Fruit fly (Drosophila melanogaster): Measurements from ENCODE around the gene CG34167.

The CG34167 gene

dm6 chr2L:16003541-16003940 lies at the start of gene CG34167:
CG34167 (minus strand) TSS chr2L:16003641.
- TF ChIP-seq psq (GFP tag; optimal IDR thresholded peaks at IDR 0.05) (no peak), OdsH (GFP tag; optimal IDR thresholded peaks at IDR 0.05) (no peak), foxo (GFP tag; optimal IDR thresholded peaks at IDR 0.05) (no peak), Vsx2 (GFP tag; optimal IDR thresholded peaks at IDR 0.05; ENCODE audit: partially characterized antibody) (no peak), dmrt93B (GFP tag; optimal IDR thresholded peaks at IDR 0.05) (no peak), brk (GFP tag; optimal IDR thresholded peaks at IDR 0.05) (no peak), CrebA (GFP tag; optimal IDR thresholded peaks at IDR 0.05; ENCODE audit: borderline replicate concordance) (no peak), Myc (optimal IDR thresholded peaks at IDR 0.05) (no peak), Jra (GFP tag; optimal IDR thresholded peaks at IDR 0.05) (no peak), Dfd (GFP tag; optimal IDR thresholded peaks at IDR 0.05) (no peak)

dm6 chr2L:16049647-16050046 lies 46.2 kb upstream of the CG34167 start, which contains the start of gene beat-Ia:
beat-Ia (plus strand) TSS chr2L:16049965.
- TF ChIP-seq Myc (optimal IDR thresholded peaks at IDR 0.05) (peak; percentile 64), N (GFP tag; optimal IDR thresholded peaks at IDR 0.05) (peak; percentile 83), Hnf4 (GFP tag; optimal IDR thresholded peaks at IDR 0.05) (no peak)

dm6 chr2L:16042385-16043071 lies 39.1 kb upstream of the CG34167 start:
- TF ChIP-seq Sp1 (GFP tag; optimal IDR thresholded peaks at IDR 0.05) (no peak), fru (GFP tag; optimal IDR thresholded peaks at IDR 0.05) (no peak), tai (GFP tag; optimal IDR thresholded peaks at IDR 0.05) (no peak), ey (GFP tag; optimal IDR thresholded peaks at IDR 0.05) (no peak), CG9705 (GFP tag; optimal IDR thresholded peaks at IDR 0.05) (no peak), br (GFP tag; optimal IDR thresholded peaks at IDR 0.05) (no peak), Hnf4 (GFP tag; optimal IDR thresholded peaks at IDR 0.05) (no peak), sv (GFP tag; optimal IDR thresholded peaks at IDR 0.05) (no peak), Dif (GFP tag; optimal IDR thresholded peaks at IDR 0.05; ENCODE audit: partially characterized antibody) (no peak), CrebA (GFP tag; optimal IDR thresholded peaks at IDR 0.05; ENCODE audit: borderline replicate concordance) (no peak), jim (GFP tag; optimal IDR thresholded peaks at IDR 0.05) (no peak), h (GFP tag; optimal IDR thresholded peaks at IDR 0.05) (no peak)

dm6 chr2L:16041727-16042126 lies 38.3 kb upstream of the CG34167 start, which contains the start of the genes BicC and CG45084:
BicC (plus strand) TSS chr2L:16042047.
CG45084 (plus strand) TSS chr2L:16042047.
- TF ChIP-seq Abd-B (GFP tag; optimal IDR thresholded peaks at IDR 0.05) (no peak), lola (GFP tag; optimal IDR thresholded peaks at IDR 0.05) (no peak), fru (GFP tag; optimal IDR thresholded peaks at IDR 0.05) (no peak), Jra (GFP tag; optimal IDR thresholded peaks at IDR 0.05) (no peak), OdsH (GFP tag; optimal IDR thresholded peaks at IDR 0.05) (no peak), foxo (GFP tag; optimal IDR thresholded peaks at IDR 0.05) (no peak), sage (GFP tag; optimal IDR thresholded peaks at IDR 0.05) (no peak), jim (GFP tag; optimal IDR thresholded peaks at IDR 0.05) (no peak), Mio (GFP tag; optimal IDR thresholded peaks at IDR 0.05) (no peak), rgr (GFP tag; optimal IDR thresholded peaks at IDR 0.05) (no peak), dmrt93B (GFP tag; optimal IDR thresholded peaks at IDR 0.05) (no peak), sv (GFP tag; optimal IDR thresholded peaks at IDR 0.05) (no peak), Dif (GFP tag; optimal IDR thresholded peaks at IDR 0.05; ENCODE audit: partially characterized antibody) (no peak), Sp1 (GFP tag; optimal IDR thresholded peaks at IDR 0.05) (no peak), tai (GFP tag; optimal IDR thresholded peaks at IDR 0.05) (no peak), dsf (GFP tag; optimal IDR thresholded peaks at IDR 0.05; ENCODE audit: borderline replicate concordance) (no peak), CG9705 (GFP tag; optimal IDR thresholded peaks at IDR 0.05) (no peak), usp (GFP tag; optimal IDR thresholded peaks at IDR 0.05) (no peak), CG32264 (GFP tag; optimal IDR thresholded peaks at IDR 0.05) (no peak)

dm6 chr2L:16040255-16040654 lies 36.8 kb upstream of the CG34167 start:
- TF ChIP-seq sage (GFP tag; optimal IDR thresholded peaks at IDR 0.05), result no peak
- no peak for TF ChIP-seq h (GFP tag; optimal IDR thresholded peaks at IDR 0.05)
- no peak for TF ChIP-seq CG9705 (GFP tag; optimal IDR thresholded peaks at IDR 0.05)
- TF ChIP-seq HLH106 (tag; optimal IDR thresholded peaks at IDR 0.05), result no peak
- TF ChIP-seq Rel (GFP tag; optimal IDR thresholded peaks at IDR 0.05), result no peak
- no peak for TF ChIP-seq Rel (tag; optimal IDR thresholded peaks at IDR 0.05)
- no peak for TF ChIP-seq Dfd (GFP tag; optimal IDR thresholded peaks at IDR 0.05)
- no peak for TF ChIP-seq CrebA (GFP tag; optimal IDR thresholded peaks at IDR 0.05; ENCODE audit: borderline replicate concordance)
- no peak for TF ChIP-seq GATAd (GFP tag; optimal IDR thresholded peaks at IDR 0.05)
- TF ChIP-seq Abd-B (GFP tag; optimal IDR thresholded peaks at IDR 0.05), result no peak
- no peak for TF ChIP-seq CG32264 (GFP tag; optimal IDR thresholded peaks at IDR 0.05)
- TF ChIP-seq psq (GFP tag; optimal IDR thresholded peaks at IDR 0.05), result no peak

All from whole organism, wandering third instar larva.